Fruit fly (Drosophila melanogaster) whole organism, pupa: ENCODE data around the gene Rox8.
A peak's percentile ranks its signal among the peaks of the same experiment; 100 is the strongest.

Experiments
- CG10348 ChIP-seq: fragments of 200-800 bp; sonication (Bioruptor generic); IDR thresholded peaks from 2 replicates; pipeline ENCODE4 v1.3.6; 2022; ENCODE audit warnings: missing biosample characterization, missing genetic modification characterization
- CG12605 ChIP-seq: fragments of 200-800 bp; sonication (Bioruptor generic); IDR thresholded peaks from 2 replicates; pipeline ENCODE4 v1.3.6; 2022; ENCODE audit warnings: missing biosample characterization, missing genetic modification characterization
- CG13204 ChIP-seq: fragments of 200-800 bp; sonication (Bioruptor generic); optimal IDR thresholded peaks from 2 replicates; lab custom pipeline; 2018; ENCODE audit warnings: missing biosample characterization, mild to moderate bottlenecking, missing genetic modification characterization, moderate library complexity
- CG14655 ChIP-seq: fragments of 200-800 bp; sonication (Bioruptor generic); optimal IDR thresholded peaks from 3 replicates; lab custom pipeline; 2017; ENCODE audit warnings: mild to moderate bottlenecking, missing biosample characterization, missing genetic modification reagents, missing genetic modification characterization
- CG15710 ChIP-seq: fragments of 200-800 bp; sonication (Bioruptor generic); optimal IDR thresholded peaks from 2 replicates; lab custom pipeline; 2018; ENCODE audit warnings: missing biosample characterization, mild to moderate bottlenecking, missing genetic modification characterization, moderate library complexity
- CG17806 ChIP-seq: fragments of 200-800 bp; sonication (Bioruptor generic); optimal IDR thresholded peaks from 2 replicates; lab custom pipeline; 2018; ENCODE audit warnings: missing biosample characterization, mild to moderate bottlenecking, missing genetic modification characterization, moderate library complexity
- CG32121 ChIP-seq: fragments of 200-800 bp; sonication (Bioruptor generic); IDR thresholded peaks from 2 replicates; pipeline ENCODE4 v1.3.6; 2022; ENCODE audit warnings: missing biosample characterization, missing genetic modification characterization
- CG34367 ChIP-seq: fragments of 200-800 bp; sonication (Bioruptor generic); optimal IDR thresholded peaks from 2 replicates; lab custom pipeline; 2018; ENCODE audit warnings: missing biosample characterization, mild to moderate bottlenecking, missing genetic modification characterization
- CG4496 ChIP-seq: fragments of 200-800 bp; sonication (Bioruptor generic); IDR thresholded peaks from 3 replicates; pipeline ENCODE4 v1.3.6; 2022; ENCODE audit warnings: missing biosample characterization, missing genetic modification characterization
- CG8159 ChIP-seq: fragments of 200-800 bp; sonication (Bioruptor generic); optimal IDR thresholded peaks from 3 replicates; lab custom pipeline; 2018; ENCODE audit warnings: missing biosample characterization, mild to moderate bottlenecking, missing genetic modification characterization, moderate library complexity
- CG8301 ChIP-seq: fragments of 200-800 bp; sonication (Bioruptor generic); optimal IDR thresholded peaks from 2 replicates; lab custom pipeline; 2018; ENCODE audit warnings: missing biosample characterization, mild to moderate bottlenecking, missing genetic modification characterization
- CG9948 ChIP-seq: fragments of 200-800 bp; sonication (Bioruptor generic); optimal IDR thresholded peaks from 2 replicates; lab custom pipeline; 2018; ENCODE audit warnings: missing biosample characterization, mild to moderate bottlenecking, missing genetic modification characterization, moderate library complexity
- D1 ChIP-seq: fragments of 200-800 bp; sonication (Bioruptor generic); optimal IDR thresholded peaks from 2 replicates; lab custom pipeline; 2018; ENCODE audit warnings: missing biosample characterization, mild to moderate bottlenecking, missing genetic modification characterization, moderate library complexity
- EcR ChIP-seq: fragments of 200-800 bp; sonication (Bioruptor generic); optimal IDR thresholded peaks from 3 replicates; lab custom pipeline; 2019; ENCODE audit warnings: missing biosample characterization, missing genetic modification characterization, mild to moderate bottlenecking, moderate library complexity, missing genetic modification reagents
- Ets98B ChIP-seq: fragments of 200-800 bp; sonication (Bioruptor generic); IDR thresholded peaks from 2 replicates; pipeline ENCODE4 v1.3.6; 2022; ENCODE audit warnings: missing biosample characterization, missing genetic modification characterization
- Pif1A ChIP-seq: fragments of 200-800 bp; sonication (Bioruptor generic); optimal IDR thresholded peaks from 3 replicates; lab custom pipeline; 2016; ENCODE audit warnings: missing biosample characterization, missing genetic modification characterization
- Pif1B ChIP-seq: fragments of 200-800 bp; sonication (Bioruptor generic); optimal IDR thresholded peaks from 3 replicates; lab custom pipeline; 2016; ENCODE audit warnings: missing biosample characterization, missing genetic modification characterization
- Snoo ChIP-seq: fragments of 200-800 bp; sonication (Bioruptor generic); optimal IDR thresholded peaks from 3 replicates; lab custom pipeline; 2017; ENCODE audit warnings: missing biosample characterization, mild to moderate bottlenecking, missing genetic modification characterization, inconsistent platforms
- fd96Ca ChIP-seq: fragments of 200-800 bp; sonication (Bioruptor generic); IDR thresholded peaks from 3 replicates; pipeline ENCODE4 v1.3.6; 2022; ENCODE audit warnings: missing biosample characterization, missing genetic modification characterization
- gl ChIP-seq: fragments of 200-800 bp; sonication (Bioruptor generic); optimal IDR thresholded peaks from 2 replicates; lab custom pipeline; 2018; ENCODE audit warnings: missing biosample characterization, mild to moderate bottlenecking, missing genetic modification characterization
- rn ChIP-seq: fragments of 200-800 bp; sonication (Bioruptor generic); IDR thresholded peaks from 2 replicates; pipeline ENCODE4 v1.3.6; 2022; ENCODE audit warnings: missing biosample characterization, missing genetic modification characterization

Gene Rox8

dm6 chr3R:24021895-24022294, 26.2 kb downstream of the Rox8 start:
- no peak for TF ChIP-seq Ets98B (GFP tag; lab: Robert Waterston, UW)
- no peak for TF ChIP-seq fd96Ca
- TF ChIP-seq Pif1B (GFP tag; lab: Kevin White, UChicago) = no peak
- no peak for TF ChIP-seq CG4496 (GFP tag; lab: Robert Waterston, UW)

- TF ChIP-seq D1 (tag; lab: Kevin White, UChicago) (no peak), fd96Ca (no peak), CG32121 (GFP tag; lab: Robert Waterston, UW) (no peak), CG10348 (no peak), CG8159 (tag; lab: Kevin White, UChicago) (no peak), CG13204 (no peak), CG9948 (tag; lab: Kevin White, UChicago) (no peak), Pif1A (GFP tag; lab: Kevin White, UChicago) (peak; percentile 9), Pif1B (GFP tag; lab: Kevin White, UChicago) (no peak), CG17806 (tag; lab: Kevin White, UChicago) (peak; percentile 14), CG12605 (GFP tag; lab: Robert Waterston, UW) (no peak), CG15710 (no peak), gl (tag; lab: Kevin White, UChicago) (no peak), rn (GFP tag; lab: Robert Waterston, UW) (no peak), CG34367 (tag; lab: Kevin White, UChicago) (no peak), CG8301 (no peak), Snoo (tag; lab: Kevin White, UChicago) (no peak), Ets98B (GFP tag; lab: Robert Waterston, UW) (no peak), CG14655 (GFP tag; lab: Kevin White, UChicago) (peak; percentile 29), CG4496 (GFP tag; lab: Robert Waterston, UW) (no peak), EcR (GFP tag; lab: Kevin White, UChicago) (no peak)
- TF ChIP-seq, all 21 proteins: peak for 3
Measured at dm6 chr3R:24017648-24018047, 30.4 kb downstream of the Rox8 start.

- no peak for TF ChIP-seq CG8301
- TF ChIP-seq CG4496 (GFP tag; lab: Robert Waterston, UW) = peak; percentile 34; the same call in 1 of the 3 replicates
- 0 out of 2 replicates have a peak, but pooled peaks have one; percentile 19 for TF ChIP-seq CG32121 (GFP tag; lab: Robert Waterston, UW)
- TF ChIP-seq D1 (tag; lab: Kevin White, UChicago) = no peak
- TF ChIP-seq fd96Ca = 0 out of 3 replicates have a peak, but pooled peaks have one; percentile 45
- no peak for TF ChIP-seq CG9948 (tag; lab: Kevin White, UChicago)
- TF ChIP-seq CG13204 = no peak
- 0 out of 2 replicates have a peak, but pooled peaks have one; percentile 45 for TF ChIP-seq CG12605 (GFP tag; lab: Robert Waterston, UW)
- TF ChIP-seq EcR (GFP tag; lab: Kevin White, UChicago) = peak; percentile 92
- no peak for TF ChIP-seq CG10348
- TF ChIP-seq rn (GFP tag; lab: Robert Waterston, UW) = no peak
- TF ChIP-seq CG17806 (tag; lab: Kevin White, UChicago) = no peak
- no peak for TF ChIP-seq CG8159 (tag; lab: Kevin White, UChicago)
- no peak for TF ChIP-seq CG14655 (GFP tag; lab: Kevin White, UChicago)
- TF ChIP-seq Ets98B (GFP tag; lab: Robert Waterston, UW) = 0 out of 2 replicates have a peak, but pooled peaks have one; percentile 22
- no peak for TF ChIP-seq Pif1A (GFP tag; lab: Kevin White, UChicago)
- TF ChIP-seq gl (tag; lab: Kevin White, UChicago) = no peak
- TF ChIP-seq Snoo (tag; lab: Kevin White, UChicago) = no peak
- no peak for TF ChIP-seq CG15710
- TF ChIP-seq Pif1B (GFP tag; lab: Kevin White, UChicago) = no peak
- no peak for TF ChIP-seq CG34367 (tag; lab: Kevin White, UChicago)
Measured at dm6 chr3R:24015939-24016913, 31.8 kb downstream of the Rox8 start.

- TF ChIP-seq Pif1B (GFP tag; lab: Kevin White, UChicago) (no peak), Pif1A (GFP tag; lab: Kevin White, UChicago) (no peak), gl (tag; lab: Kevin White, UChicago) (no peak), EcR (GFP tag; lab: Kevin White, UChicago) (no peak), CG9948 (tag; lab: Kevin White, UChicago) (no peak), CG8301 (no peak), CG10348 (no peak), Snoo (tag; lab: Kevin White, UChicago) (no peak), CG34367 (tag; lab: Kevin White, UChicago) (no peak), CG13204 (no peak), CG8159 (tag; lab: Kevin White, UChicago) (no peak), CG17806 (tag; lab: Kevin White, UChicago) (no peak), CG15710 (no peak), CG32121 (GFP tag; lab: Robert Waterston, UW) (no peak), CG12605 (GFP tag; lab: Robert Waterston, UW) (no peak), CG4496 (GFP tag; lab: Robert Waterston, UW) (no peak), CG14655 (GFP tag; lab: Kevin White, UChicago) (no peak), Ets98B (GFP tag; lab: Robert Waterston, UW) (no peak), D1 (tag; lab: Kevin White, UChicago) (no peak)
Measured at dm6 chr3R:24015449-24015848, 32.6 kb downstream of the Rox8 start.

- TF ChIP-seq CG4496 (GFP tag; lab: Robert Waterston, UW) (0 out of 3 replicates have a peak, but pooled peaks have one; percentile 25), CG15710 (peak; percentile 30), CG34367 (tag; lab: Kevin White, UChicago) (no peak)
Measured at dm6 chr3R:24014600-24014999, 33.5 kb downstream of the Rox8 start.
